Fruit fly (Drosophila melanogaster) whole organism: ENCODE measurements around the gene wus.

Source experiments
- Dll ChIP-seq: fragments of >200 bp; optimal IDR thresholded peaks from 2 replicates; lab custom pipeline; 2017
- pan ChIP-seq: fragments of >200 bp; optimal IDR thresholded peaks from 2 replicates; lab custom pipeline; 2017
- psq ChIP-seq: fragments of >200 bp; optimal IDR thresholded peaks from 2 replicates; lab custom pipeline; 2017
- usp ChIP-seq: fragments of >200 bp; optimal IDR thresholded peaks from 2 replicates; lab custom pipeline; 2017; ENCODE audit warnings: missing biosample characterization, missing genetic modification characterization, mixed read lengths

DNA sequence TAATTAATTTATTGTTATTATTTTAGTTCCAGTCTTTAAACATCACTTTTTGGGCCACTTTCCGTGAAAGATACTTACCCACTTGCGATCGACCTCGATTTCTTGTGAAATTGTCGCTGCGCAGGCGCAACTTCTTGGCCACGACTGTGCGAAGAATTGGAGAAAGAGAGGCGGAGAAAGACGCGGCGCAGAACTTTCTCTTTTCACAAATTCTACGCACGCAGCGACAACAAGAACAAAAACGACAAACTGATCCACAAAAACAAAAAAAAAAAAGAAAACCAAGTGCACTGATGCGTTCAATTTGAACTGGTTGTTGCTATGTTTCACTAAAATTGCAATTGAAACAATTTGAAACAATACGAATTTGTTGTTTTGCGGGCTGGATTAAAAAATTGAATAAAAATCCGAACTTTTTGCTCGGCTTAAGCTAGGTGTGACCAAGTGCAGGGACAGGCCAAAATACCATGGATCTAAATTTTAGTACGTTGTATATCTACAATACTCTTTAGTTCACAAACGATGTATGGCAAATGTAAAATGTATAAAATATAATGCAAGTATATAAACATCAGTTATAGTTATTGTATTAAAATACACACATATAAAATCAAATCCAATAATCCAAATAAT, at the start of gene wus:
- no peak for TF ChIP-seq pan (lab: Kevin White, UChicago)
- TF ChIP-seq Dll (lab: Kevin White, UChicago) = no peak
- no peak for TF ChIP-seq psq (lab: Kevin White, UChicago)
- TF ChIP-seq usp = no peak
